Worm (Caenorhabditis elegans): Measurements from ENCODE around the gene swd-2.1.

Gene swd-2.1

ce11 chrIV:7734173-7734572, 41.7 kb upstream of the swd-2.1 start:
- no peak for TF ChIP-seq fax-1 (tag; optimal IDR thresholded peaks at IDR 0.05)
- no peak for TF ChIP-seq lim-6 (tag; optimal IDR thresholded peaks at IDR 0.05)
- TF ChIP-seq tbx-7 (tag; optimal IDR thresholded peaks at IDR 0.05), result no peak
- TF ChIP-seq ama-1 (optimal IDR thresholded peaks at IDR 0.05), result no peak
- TF ChIP-seq nhr-232 (tag; optimal IDR thresholded peaks at IDR 0.05), result no peak
- TF ChIP-seq elt-2 (tag; optimal IDR thresholded peaks at IDR 0.05), result peak; percentile 36
- no peak for TF ChIP-seq ceh-19 (GFP tag; optimal IDR thresholded peaks at IDR 0.05)
- no peak for TF ChIP-seq dve-1 (tag; optimal IDR thresholded peaks at IDR 0.05)
- no peak for TF ChIP-seq ceh-34 (tag; optimal IDR thresholded peaks at IDR 0.05)

- no peak for TF ChIP-seq hlh-30 (tag; optimal IDR thresholded peaks at IDR 0.05; ENCODE audit: insufficient read depth)
- TF ChIP-seq ceh-9 (tag; optimal IDR thresholded peaks at IDR 0.05), result no peak
- no peak for TF ChIP-seq hlh-15 (tag; optimal IDR thresholded peaks at IDR 0.05)
- TF ChIP-seq ama-1 (optimal IDR thresholded peaks at IDR 0.05), result no peak
Measured at ce11 chrIV:7734619-7735018, 41.2 kb upstream of the swd-2.1 start, which contains the start of gene clx-1. Gene clx-1 (plus strand): TSS chrIV:7734648.

- TF ChIP-seq pat-9 (tag; optimal IDR thresholded peaks at IDR 0.05) (no peak), unc-3 (GFP tag; conservative IDR thresholded peaks at IDR 0.05) (no peak), unc-3 (tag; optimal IDR thresholded peaks at IDR 0.05) (peak; percentile 2)
Measured at ce11 chrIV:7736616-7737015, 39.2 kb upstream of the swd-2.1 start.

ce11 chrIV:7743539-7743938, 32.3 kb upstream of the swd-2.1 start, which contains the start of gene npr-35:
Gene npr-35 (plus strand): TSS chrIV:7743839.
- TF ChIP-seq fax-1 (tag; optimal IDR thresholded peaks at IDR 0.05) (no peak), C08G9.2 (tag; optimal IDR thresholded peaks at IDR 0.05) (no peak), C38D4.7 (GFP tag; optimal IDR thresholded peaks at IDR 0.05) (no peak), ceh-34 (tag; optimal IDR thresholded peaks at IDR 0.05) (no peak), eyg-1 (tag; optimal IDR thresholded peaks at IDR 0.05) (no peak), pros-1 (tag; optimal IDR thresholded peaks at IDR 0.05) (no peak), unc-42 (tag; optimal IDR thresholded peaks at IDR 0.05) (no peak)

ce11 chrIV:7747838-7748237, 28.0 kb upstream of the swd-2.1 start, which contains the start of gene klo-1:
Gene klo-1 (minus strand): TSS chrIV:7748225.
- TF ChIP-seq hlh-8 (tag; optimal IDR thresholded peaks at IDR 0.05) (no peak), ama-1 (optimal IDR thresholded peaks at IDR 0.05) (no peak), pha-2 (tag; optimal IDR thresholded peaks at IDR 0.05) (no peak), nhr-11 (tag; optimal IDR thresholded peaks at IDR 0.05) (no peak), pha-4 (tag; optimal IDR thresholded peaks at IDR 0.05) (no peak), sox-4 (tag; optimal IDR thresholded peaks at IDR 0.05) (no peak), fkh-6 (tag; optimal IDR thresholded peaks at IDR 0.05) (no peak), ceh-48 (tag; optimal IDR thresholded peaks at IDR 0.05) (no peak), K02D7.2 (tag; optimal IDR thresholded peaks at IDR 0.05) (no peak), pros-1 (tag; optimal IDR thresholded peaks at IDR 0.05) (no peak)

- no peak for TF ChIP-seq odd-2 (tag; optimal IDR thresholded peaks at IDR 0.05)
- no peak for TF ChIP-seq unc-42 (tag; optimal IDR thresholded peaks at IDR 0.05)
- TF ChIP-seq unc-3 (GFP tag; conservative IDR thresholded peaks at IDR 0.05), result no peak
- TF ChIP-seq unc-3 (tag; optimal IDR thresholded peaks at IDR 0.05), result no peak
- no peak for TF ChIP-seq elt-4 (tag; optimal IDR thresholded peaks at IDR 0.05)
Measured at ce11 chrIV:7753108-7753507, 22.7 kb upstream of the swd-2.1 start, which contains the start of gene col-14. Gene col-14 (plus strand): TSS chrIV:7753408.

ce11 chrIV:7754114-7754513, 21.7 kb upstream of the swd-2.1 start:
- TF ChIP-seq ceh-2 (tag; optimal IDR thresholded peaks at IDR 0.05), result no peak
- no peak for TF ChIP-seq tbx-7 (tag; optimal IDR thresholded peaks at IDR 0.05)
- peak; percentile 56 for TF ChIP-seq mec-3 (tag; optimal IDR thresholded peaks at IDR 0.05; ENCODE audit: borderline replicate concordance)

All from whole organism, late embryonic.